Fruit fly (Drosophila melanogaster) whole organism, embryonic: ENCODE measurements around the gene CG5883.

Experiments used
- Atf6 ChIP-seq: fragments of 200-800 bp; sonication (Bioruptor generic); IDR thresholded peaks from 2 replicates; pipeline ENCODE4 v1.3.6; 2022; ENCODE audit warnings: missing biosample characterization, missing genetic modification characterization
- CG1024 ChIP-seq: fragments of 200-800 bp; sonication (Bioruptor generic); IDR thresholded peaks from 2 replicates; pipeline ENCODE4 v1.3.6; 2022; ENCODE audit warnings: missing biosample characterization, missing genetic modification characterization
- CG11085 ChIP-seq: fragments of 200-800 bp; sonication (Bioruptor generic); IDR thresholded peaks from 2 replicates; pipeline ENCODE4 v1.3.6; 2022; ENCODE audit warnings: missing biosample characterization, missing genetic modification characterization
- CG15269 ChIP-seq: fragments of 200-800 bp; sonication (Bioruptor generic); optimal IDR thresholded peaks from 2 replicates; lab custom pipeline; 2018; ENCODE audit warnings: missing biosample characterization, mild to moderate bottlenecking, missing genetic modification characterization, moderate library complexity
- CG15696 ChIP-seq: fragments of 200-800 bp; sonication (Bioruptor generic); optimal IDR thresholded peaks from 2 replicates; lab custom pipeline; 2019; ENCODE audit warnings: missing biosample characterization, mild to moderate bottlenecking, missing genetic modification characterization, moderate library complexity
- CG16813 ChIP-seq: fragments of 200-800 bp; sonication (Bioruptor generic); IDR thresholded peaks from 3 replicates; pipeline ENCODE4 v1.3.6; 2022; ENCODE audit warnings: missing biosample characterization, missing genetic modification characterization; ENCODE audit not compliant: partially characterized antibody
- CG2120 ChIP-seq: fragments of 200-800 bp; sonication (Bioruptor generic); optimal IDR thresholded peaks from 3 replicates; lab custom pipeline; 2016; ENCODE audit warnings: missing biosample characterization, missing genetic modification characterization
- CG2199 ChIP-seq: fragments of 200-800 bp; sonication (Bioruptor generic); IDR thresholded peaks from 3 replicates; pipeline ENCODE4 v1.3.6; 2022; ENCODE audit warnings: missing biosample characterization, missing genetic modification characterization
- CG2678 ChIP-seq: fragments of 200-800 bp; sonication (Bioruptor generic); optimal IDR thresholded peaks from 3 replicates; lab custom pipeline; 2019; ENCODE audit warnings: missing biosample characterization, mild to moderate bottlenecking, missing genetic modification characterization, moderate library complexity
- CG3281 ChIP-seq: fragments of 200-800 bp; sonication (Bioruptor generic); optimal IDR thresholded peaks from 3 replicates; lab custom pipeline; 2017; ENCODE audit warnings: missing biosample characterization, mild to moderate bottlenecking, missing genetic modification characterization
- CG9437 ChIP-seq: fragments of 200-800 bp; sonication (Bioruptor generic); optimal IDR thresholded peaks from 2 replicates; lab custom pipeline; 2018; ENCODE audit warnings: missing biosample characterization, mild to moderate bottlenecking, missing genetic modification characterization
- CG9797 ChIP-seq: fragments of 200-800 bp; sonication (Bioruptor generic); optimal IDR thresholded peaks from 3 replicates; lab custom pipeline; 2018; ENCODE audit warnings: missing biosample characterization, mild to moderate bottlenecking, missing genetic modification characterization
- Dll ChIP-seq: fragments of 200-800 bp; sonication (Bioruptor generic); IDR thresholded peaks from 4 replicates; pipeline ENCODE4 v1.3.6; 2022; ENCODE audit warnings: missing biosample characterization, missing genetic modification characterization; ENCODE audit not compliant: partially characterized antibody
- Drgx ChIP-seq: fragments of 200-800 bp; sonication (Bioruptor generic); IDR thresholded peaks from 2 replicates; pipeline ENCODE4 v1.3.6; 2022; ENCODE audit warnings: missing biosample characterization, missing genetic modification characterization
- Ets65A ChIP-seq: fragments of 200-800 bp; sonication (Bioruptor generic); peaks from one replicate; lab custom pipeline; 2016; ENCODE audit warnings: missing biosample characterization, missing genetic modification characterization
- Fer1 ChIP-seq: fragments of 200-800 bp; sonication (Bioruptor generic); optimal IDR thresholded peaks from 2 replicates; lab custom pipeline; 2017; ENCODE audit warnings: missing biosample characterization, mild to moderate bottlenecking, missing genetic modification characterization
- H15 ChIP-seq: fragments of 200-800 bp; sonication (Bioruptor generic); IDR thresholded peaks from 3 replicates; pipeline ENCODE4 v1.3.6; 2022; ENCODE audit warnings: missing biosample characterization, missing genetic modification characterization
- HmgD ChIP-seq: fragments of 200-800 bp; sonication (Bioruptor generic); optimal IDR thresholded peaks from 3 replicates; lab custom pipeline; 2016; ENCODE audit warnings: missing biosample characterization, missing genetic modification characterization
- Hmr ChIP-seq: fragments of 200-800 bp; sonication (Bioruptor generic); optimal IDR thresholded peaks from 3 replicates; lab custom pipeline; 2017; ENCODE audit warnings: mild to moderate bottlenecking, missing biosample characterization, missing genetic modification reagents, missing genetic modification characterization
- MBD-R2 ChIP-seq: fragments of 200-800 bp; sonication (Bioruptor generic); IDR thresholded peaks from 2 replicates; pipeline ENCODE4 v1.3.6; 2022; ENCODE audit warnings: missing biosample characterization, missing genetic modification characterization
- Meics ChIP-seq: fragments of 200-800 bp; sonication (Bioruptor generic); optimal IDR thresholded peaks from 2 replicates; lab custom pipeline; 2017; ENCODE audit warnings: missing biosample characterization, mild to moderate bottlenecking, missing genetic modification characterization
- Pdp1 ChIP-seq, 2 experiments: fragments of 200-800 bp; sonication (Bioruptor generic); optimal IDR thresholded peaks; 3 replicates each; lab custom pipeline; 2016; ENCODE audit warnings: missing biosample characterization in 2 of 2, missing genetic modification characterization in 2 of 2, mild to moderate bottlenecking in 1 of 2, moderate library complexity in 1 of 2
- Ptx1 ChIP-seq: fragments of 200-800 bp; sonication (Bioruptor generic); IDR thresholded peaks from 2 replicates; pipeline ENCODE4 v1.3.6; 2022; ENCODE audit warnings: missing biosample characterization, missing genetic modification characterization
- Sin3A ChIP-seq: fragments of >200 bp; optimal IDR thresholded peaks from 2 replicates; lab custom pipeline; 2018
- Sox100B ChIP-seq: fragments of 200-800 bp; sonication (Bioruptor generic); optimal IDR thresholded peaks from 3 replicates; lab custom pipeline; 2018; ENCODE audit warnings: missing biosample characterization, mild to moderate bottlenecking, missing genetic modification characterization
- Sox102F ChIP-seq: fragments of 200-800 bp; sonication (Bioruptor generic); optimal IDR thresholded peaks from 2 replicates; lab custom pipeline; 2018; ENCODE audit warnings: missing biosample characterization, mild to moderate bottlenecking, missing genetic modification characterization, moderate library complexity
- abd-A ChIP-seq: fragments of 200-800 bp; sonication (Bioruptor generic); optimal IDR thresholded peaks from 3 replicates; lab custom pipeline; 2019; ENCODE audit warnings: missing biosample characterization, mild to moderate bottlenecking, missing genetic modification characterization, moderate library complexity
- bcd ChIP-seq: fragments of 200-800 bp; sonication (Bioruptor generic); optimal IDR thresholded peaks from 2 replicates; lab custom pipeline; 2017; ENCODE audit warnings: missing biosample characterization, mild to moderate bottlenecking, missing genetic modification characterization
- cato ChIP-seq: fragments of 200-800 bp; sonication (Bioruptor generic); optimal IDR thresholded peaks from 2 replicates; lab custom pipeline; 2016; ENCODE audit warnings: missing biosample characterization, missing genetic modification characterization, borderline replicate concordance
- ci ChIP-seq: fragments of 200-800 bp; sonication (Bioruptor generic); IDR thresholded peaks from 3 replicates; pipeline ENCODE4 v1.3.6; 2022; ENCODE audit warnings: missing biosample characterization, missing genetic modification characterization
- dmrt11E ChIP-seq: fragments of 200-800 bp; sonication (Bioruptor generic); optimal IDR thresholded peaks from 3 replicates; lab custom pipeline; 2018; ENCODE audit warnings: missing biosample characterization, mild to moderate bottlenecking, missing genetic modification characterization, moderate library complexity
- en ChIP-seq: fragments of 200-800 bp; sonication (Bioruptor generic); optimal IDR thresholded peaks from 2 replicates; lab custom pipeline; 2016; ENCODE audit warnings: missing biosample characterization, missing genetic modification characterization
- esg ChIP-seq: fragments of 200-800 bp; sonication (Bioruptor generic); conservative IDR thresholded peaks from 2 replicates; pipeline ENCODE4 v1.3.6; 2022; ENCODE audit warnings: missing biosample characterization, missing genetic modification characterization
- gem ChIP-seq: fragments of 200-800 bp; sonication (Bioruptor generic); optimal IDR thresholded peaks from 2 replicates; lab custom pipeline; 2019; ENCODE audit warnings: missing biosample characterization, mild to moderate bottlenecking, missing genetic modification characterization, moderate library complexity
- grn ChIP-seq: fragments of 200-800 bp; sonication (Bioruptor generic); optimal IDR thresholded peaks from 3 replicates; lab custom pipeline; 2017; ENCODE audit warnings: missing biosample characterization, missing genetic modification characterization
- lab ChIP-seq: fragments of 200-800 bp; sonication (Bioruptor generic); optimal IDR thresholded peaks from 3 replicates; lab custom pipeline; 2017; ENCODE audit warnings: missing biosample characterization, missing genetic modification characterization, mild to moderate bottlenecking, moderate library complexity, missing genetic modification reagents
- lmd ChIP-seq: fragments of 200-800 bp; sonication (Bioruptor generic); IDR thresholded peaks from 2 replicates; pipeline ENCODE4 v1.3.6; 2022; ENCODE audit warnings: missing biosample characterization, missing genetic modification characterization
- onecut ChIP-seq: fragments of 200-800 bp; sonication (Bioruptor generic); IDR thresholded peaks from 2 replicates; pipeline ENCODE4 v1.3.6; 2022; ENCODE audit warnings: missing biosample characterization, missing genetic modification characterization
- org-1 ChIP-seq: fragments of 200-800 bp; sonication (Bioruptor generic); optimal IDR thresholded peaks from 2 replicates; lab custom pipeline; 2017; ENCODE audit warnings: missing biosample characterization, missing genetic modification characterization
- row ChIP-seq: fragments of 200-800 bp; sonication (Bioruptor generic); IDR thresholded peaks from 3 replicates; pipeline ENCODE4 v1.3.6; 2022; ENCODE audit warnings: missing biosample characterization, missing genetic modification characterization
- run ChIP-seq: fragments of 200-800 bp; sonication (Bioruptor generic); optimal IDR thresholded peaks from 3 replicates; lab custom pipeline; 2018; ENCODE audit warnings: missing biosample characterization, mild to moderate bottlenecking, missing genetic modification characterization
- scrt ChIP-seq: fragments of 200-800 bp; sonication (Bioruptor generic); optimal IDR thresholded peaks from 2 replicates; lab custom pipeline; 2018; ENCODE audit warnings: missing biosample characterization, mild to moderate bottlenecking, missing genetic modification characterization, moderate library complexity
- sens ChIP-seq: fragments of 200-800 bp; sonication (Bioruptor generic); peaks from one replicate; lab custom pipeline; 2016; ENCODE audit warnings: missing biosample characterization, missing genetic modification characterization
- so ChIP-seq: fragments of 200-800 bp; sonication (Bioruptor generic); IDR thresholded peaks from 3 replicates; pipeline ENCODE4 v1.3.6; 2022; ENCODE audit warnings: missing biosample characterization, missing genetic modification characterization
- tap ChIP-seq: fragments of 200-800 bp; optimal IDR thresholded peaks from 3 replicates; lab custom pipeline; 2019; ENCODE audit warnings: missing biosample characterization, mild to moderate bottlenecking, missing genetic modification characterization, moderate library complexity
- trem ChIP-seq: fragments of 200-800 bp; optimal IDR thresholded peaks from 3 replicates; lab custom pipeline; 2019; ENCODE audit warnings: missing biosample characterization, mild to moderate bottlenecking, missing genetic modification characterization, moderate library complexity

Gene CG5883

dm6 chr3L:11896756-11897155 lies 47.9 kb downstream of the CG5883 start (continued):
- peak; percentile 39 for TF ChIP-seq CG2678 (tag; lab: Kevin White, UChicago)
- TF ChIP-seq Sox100B = peak; percentile 3
- peak; percentile 66 for TF ChIP-seq sens (GFP tag; lab: Kevin White, UChicago)
- TF ChIP-seq lmd (GFP tag; lab: Robert Waterston, UW) = 0 out of 2 replicates have a peak, but pooled peaks have one; percentile 5
- peak; percentile 52; the same call in 1 of the 2 replicates for TF ChIP-seq Ptx1 (GFP tag; lab: Robert Waterston, UW)
- TF ChIP-seq bcd = no peak
- TF ChIP-seq Sin3A (lab: Kevin White, UChicago) = no peak
- TF ChIP-seq row (GFP tag; lab: Robert Waterston, UW) = peak; percentile 53
- 0 out of 2 replicates have a peak, but pooled peaks have one; percentile 25 for TF ChIP-seq Atf6 (GFP tag; lab: Robert Waterston, UW)
- no peak for TF ChIP-seq run (tag; lab: Kevin White, UChicago)
- TF ChIP-seq Ets65A (GFP tag; lab: Kevin White, UChicago) = peak; percentile 60
- peak; percentile 29 for TF ChIP-seq Fer1
- peak; percentile 40 for TF ChIP-seq gem (tag; lab: Kevin White, UChicago)
- TF ChIP-seq grn (GFP tag; lab: Kevin White, UChicago) = no peak
- TF ChIP-seq CG9797 = no peak
- TF ChIP-seq onecut (GFP tag; lab: Robert Waterston, UW) = no peak
- no peak for TF ChIP-seq org-1 (GFP tag; lab: Kevin White, UChicago)
- peak; percentile 32 for TF ChIP-seq abd-A (tag; lab: Kevin White, UChicago)
- peak; percentile 17 for TF ChIP-seq scrt (GFP tag; lab: Kevin White, UChicago)
- TF ChIP-seq tap (tag; lab: Kevin White, UChicago) = peak; percentile 21
- no peak for TF ChIP-seq dmrt11E (tag; lab: Kevin White, UChicago)
- TF ChIP-seq CG1024 = peak; percentile 12; the same call in 1 of the 2 replicates
- no peak for TF ChIP-seq Dll (GFP tag; lab: Robert Waterston, UW)
- TF ChIP-seq cato = no peak
- TF ChIP-seq CG2120 = peak; percentile 23
- no peak for TF ChIP-seq CG2199 (GFP tag; lab: Robert Waterston, UW)
- TF ChIP-seq H15 (GFP tag; lab: Robert Waterston, UW) = 0 out of 3 replicates have a peak, but pooled peaks have one; percentile 30
- TF ChIP-seq ci = peak; percentile 51; the same call in 1 of the 3 replicates
- no peak for TF ChIP-seq HmgD (GFP tag; lab: Kevin White, UChicago)
- TF ChIP-seq Sox102F = peak; percentile 37
- TF ChIP-seq CG16813 (GFP tag; lab: Robert Waterston, UW) = no peak
- TF ChIP-seq CG15696 (tag; lab: Kevin White, UChicago) = no peak
- TF ChIP-seq CG9437 (GFP tag; lab: Kevin White, UChicago) = no peak
- TF ChIP-seq Hmr = peak; percentile 35
- no peak for TF ChIP-seq esg (GFP tag; lab: Robert Waterston, UW)
- TF ChIP-seq en = no peak
- peak; percentile 30 for TF ChIP-seq CG3281 (GFP tag; lab: Kevin White, UChicago)
- no peak for TF ChIP-seq Drgx
- peak; percentile 38 for TF ChIP-seq Meics (GFP tag; lab: Kevin White, UChicago)
- peak; percentile 2 for TF ChIP-seq CG15269
- peak; percentile 58 for TF ChIP-seq lab (GFP tag; lab: Kevin White, UChicago)
- TF ChIP-seq so (GFP tag; lab: Robert Waterston, UW) = no peak
- no peak for TF ChIP-seq MBD-R2 (GFP tag; lab: Robert Waterston, UW)
- no peak for TF ChIP-seq CG11085 (GFP tag; lab: Robert Waterston, UW)
- peak; percentile 10 for TF ChIP-seq trem
- no peak for TF ChIP-seq Pdp1 (GFP tag; optimal IDR thresholded peaks at IDR 0.05; lab: Kevin White, UChicago)
